Worm (Caenorhabditis elegans): ENCODE results near the gene cif-1.

Gene cif-1

DNA sequence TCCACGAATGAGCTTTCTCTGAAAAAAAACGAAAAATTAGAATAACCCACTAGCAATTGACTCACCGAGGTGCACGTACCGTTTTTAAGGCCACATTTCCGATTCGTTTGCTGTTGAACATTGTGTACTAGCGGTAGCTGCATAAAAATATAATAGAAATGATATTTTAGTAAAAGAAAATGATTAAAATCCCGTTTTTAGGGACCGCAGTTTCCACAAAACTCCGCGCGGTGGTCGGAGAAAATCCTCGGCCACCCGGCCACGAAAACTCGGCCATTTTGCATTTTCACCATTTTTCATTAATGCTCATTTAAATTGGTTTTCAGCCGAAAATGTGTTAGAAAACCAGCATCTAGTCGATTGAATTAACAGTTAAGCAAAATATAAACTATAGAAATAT, 1.8 kb upstream of the cif-1 start, which contains the start of gene yars-2:
Gene yars-2, minus strand, starts transcription at position 249 of the 400 bp plus-strand sequence.
- TF ChIP-seq sma-9 (GFP tag; optimal IDR thresholded peaks at IDR 0.05) (no peak), sma-9 (tag; optimal IDR thresholded peaks at IDR 0.05) (no peak), C34F6.9 (tag; optimal IDR thresholded peaks at IDR 0.05) (peak; percentile 0), egl-27 (tag; optimal IDR thresholded peaks at IDR 0.05) (no peak), nhr-77 (tag; optimal IDR thresholded peaks at IDR 0.05) (no peak), unc-55 (GFP tag; optimal IDR thresholded peaks at IDR 0.05) (peak; percentile 5), lin-13 (GFP tag; optimal IDR thresholded peaks at IDR 0.05) (no peak), ceh-82 (tag; optimal IDR thresholded peaks at IDR 0.05) (no peak), ztf-1 (GFP tag; conservative IDR thresholded peaks at IDR 0.05) (no peak), snpc-4 (tag; optimal IDR thresholded peaks at IDR 0.05) (no peak), aly-2 (tag; optimal IDR thresholded peaks at IDR 0.05) (no peak), fos-1 (tag; optimal IDR thresholded peaks at IDR 0.05) (no peak), lin-39 (tag; optimal IDR thresholded peaks at IDR 0.05) (no peak), peb-1 (tag; optimal IDR thresholded peaks at IDR 0.05) (no peak), ztf-4 (tag; optimal IDR thresholded peaks at IDR 0.05) (no peak), nhr-6 (tag; optimal IDR thresholded peaks at IDR 0.05) (no peak), unc-39 (tag; optimal IDR thresholded peaks at IDR 0.05) (no peak), lsy-2 (tag; optimal IDR thresholded peaks at IDR 0.05) (peak in 1 of 2 experiments; percentile 32), lin-11 (tag; optimal IDR thresholded peaks at IDR 0.05) (no peak), ama-1 (optimal IDR thresholded peaks at IDR 0.05) (no peak), sma-3 (GFP tag; optimal IDR thresholded peaks at IDR 0.05) (peak; percentile 29)

DNA sequence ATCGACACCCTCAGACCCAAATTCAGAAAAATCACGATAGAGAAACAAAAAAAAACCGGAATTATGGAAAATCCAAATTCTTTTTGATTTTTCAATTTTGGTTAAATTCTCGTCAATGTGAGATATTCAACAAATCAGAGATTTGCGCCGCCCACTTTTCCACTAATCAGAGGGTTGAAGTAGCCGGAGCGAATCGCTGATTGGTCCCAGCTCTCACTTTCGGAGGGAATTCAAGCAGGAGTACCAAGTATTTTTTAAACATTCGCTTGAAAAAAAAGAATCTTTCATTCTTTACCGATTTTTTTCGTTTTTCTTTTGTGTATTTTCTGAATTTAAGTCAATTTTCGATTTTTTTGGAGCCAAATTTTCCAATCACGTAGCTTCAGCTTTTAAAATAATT, 4.6 kb downstream of the cif-1 start:
- TF ChIP-seq unc-39 (tag; optimal IDR thresholded peaks at IDR 0.05) (no peak), skn-1 (tag; optimal IDR thresholded peaks at IDR 0.05) (no peak), ZK546.5 (tag; optimal IDR thresholded peaks at IDR 0.05) (no peak), nhr-11 (tag; optimal IDR thresholded peaks at IDR 0.05) (no peak), R02D3.7 (tag; optimal IDR thresholded peaks at IDR 0.05) (no peak), unc-55 (GFP tag; optimal IDR thresholded peaks at IDR 0.05) (no peak), lin-11 (tag; optimal IDR thresholded peaks at IDR 0.05) (no peak), fos-1 (tag; optimal IDR thresholded peaks at IDR 0.05) (no peak), sma-3 (GFP tag; optimal IDR thresholded peaks at IDR 0.05) (no peak), nhr-23 (tag; optimal IDR thresholded peaks at IDR 0.05) (no peak), crh-2 (tag; optimal IDR thresholded peaks at IDR 0.05) (no peak), nhr-25 (tag; optimal IDR thresholded peaks at IDR 0.05) (no peak), C34F6.9 (tag; optimal IDR thresholded peaks at IDR 0.05) (no peak)

DNA sequence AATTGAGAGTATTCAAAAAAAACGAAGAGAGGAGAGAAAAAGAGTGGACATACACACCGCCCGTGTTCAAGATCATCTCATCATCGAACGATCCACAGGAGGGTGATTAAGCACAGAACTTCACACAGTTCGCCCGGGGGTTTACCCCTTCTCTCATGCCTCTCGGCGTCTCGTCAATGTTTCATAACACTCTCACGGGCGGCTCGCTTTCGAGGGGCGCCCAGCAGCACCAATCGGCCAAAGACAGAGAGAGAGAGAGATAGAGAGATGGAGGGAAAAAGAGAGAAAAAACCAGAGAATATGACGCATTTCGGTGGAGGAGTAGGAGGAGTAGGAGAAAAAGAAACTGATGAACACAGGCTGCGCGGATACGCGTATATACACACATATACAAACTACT, 5.4 kb downstream of the cif-1 start:
- TF ChIP-seq ama-1 (optimal IDR thresholded peaks at IDR 0.05), result no peak
- peak; percentile 15 for TF ChIP-seq ztf-4 (tag; optimal IDR thresholded peaks at IDR 0.05)
- TF ChIP-seq nhr-11 (tag; optimal IDR thresholded peaks at IDR 0.05), result no peak
- TF ChIP-seq nhr-10 (tag; optimal IDR thresholded peaks at IDR 0.05), result no peak
- no peak for TF ChIP-seq nhr-237 (tag; optimal IDR thresholded peaks at IDR 0.05)
- TF ChIP-seq mab-5 (tag; optimal IDR thresholded peaks at IDR 0.05), result no peak
- TF ChIP-seq crh-2 (tag; optimal IDR thresholded peaks at IDR 0.05), result peak; percentile 37
- TF ChIP-seq nhr-6 (tag; optimal IDR thresholded peaks at IDR 0.05), result no peak
- peak; percentile 91 for TF ChIP-seq fos-1 (tag; optimal IDR thresholded peaks at IDR 0.05)
- no peak for TF ChIP-seq alr-1 (tag; optimal IDR thresholded peaks at IDR 0.05)
- no peak for TF ChIP-seq snpc-4 (tag; optimal IDR thresholded peaks at IDR 0.05)
- TF ChIP-seq unc-39 (tag; optimal IDR thresholded peaks at IDR 0.05), result no peak
- TF ChIP-seq sma-9 (GFP tag; optimal IDR thresholded peaks at IDR 0.05), result peak; percentile 68
- TF ChIP-seq sma-9 (tag; optimal IDR thresholded peaks at IDR 0.05), result no peak
- TF ChIP-seq nhr-129 (tag; optimal IDR thresholded peaks at IDR 0.05), result peak; percentile 76
- peak; percentile 39 for TF ChIP-seq lin-13 (GFP tag; optimal IDR thresholded peaks at IDR 0.05)
- TF ChIP-seq ztf-11 (tag; optimal IDR thresholded peaks at IDR 0.05), result no peak
- no peak for TF ChIP-seq nhr-77 (tag; optimal IDR thresholded peaks at IDR 0.05)
- no peak for TF ChIP-seq ZK546.5 (tag; optimal IDR thresholded peaks at IDR 0.05)
- TF ChIP-seq unc-62 (GFP tag; optimal IDR thresholded peaks at IDR 0.05), result no peak
- TF ChIP-seq C34F6.9 (tag; optimal IDR thresholded peaks at IDR 0.05), result peak; percentile 60
- TF ChIP-seq peb-1 (tag; optimal IDR thresholded peaks at IDR 0.05), result no peak
- TF ChIP-seq egl-27 (tag; optimal IDR thresholded peaks at IDR 0.05), result no peak
- TF ChIP-seq lin-39 (tag; optimal IDR thresholded peaks at IDR 0.05), result no peak
- TF ChIP-seq mdl-1 (tag; optimal IDR thresholded peaks at IDR 0.05), result no peak
- TF ChIP-seq gmeb-1 (tag; optimal IDR thresholded peaks at IDR 0.05), result no peak
- TF ChIP-seq blmp-1 (tag; optimal IDR thresholded peaks at IDR 0.05; ENCODE audit: insufficient read depth), result no peak
- no peak for TF ChIP-seq dmd-4 (tag; optimal IDR thresholded peaks at IDR 0.05)
- no peak for TF ChIP-seq mbf-1 (tag; optimal IDR thresholded peaks at IDR 0.05)
- TF ChIP-seq F13H6.1 (tag; optimal IDR thresholded peaks at IDR 0.05), result peak; percentile 75
- TF ChIP-seq ceh-82 (tag; optimal IDR thresholded peaks at IDR 0.05), result no peak
- TF ChIP-seq skn-1 (tag; optimal IDR thresholded peaks at IDR 0.05), result no peak
- no peak for TF ChIP-seq aly-2 (tag; optimal IDR thresholded peaks at IDR 0.05)
- TF ChIP-seq lin-11 (tag; optimal IDR thresholded peaks at IDR 0.05), result peak; percentile 8
- TF ChIP-seq nhr-25 (tag; optimal IDR thresholded peaks at IDR 0.05), result peak; percentile 24
- no peak for TF ChIP-seq sem-4 (tag; optimal IDR thresholded peaks at IDR 0.05)
- no peak for TF ChIP-seq elt-1 (tag; optimal IDR thresholded peaks at IDR 0.05)
- no peak for TF ChIP-seq ztf-1 (GFP tag; conservative IDR thresholded peaks at IDR 0.05)
- peak; percentile 10 for TF ChIP-seq Y55F3AM.14 (GFP tag; optimal IDR thresholded peaks at IDR 0.05)
- TF ChIP-seq sma-3 (GFP tag; optimal IDR thresholded peaks at IDR 0.05), result peak; percentile 74
- no peak for TF ChIP-seq ceh-16 (tag; optimal IDR thresholded peaks at IDR 0.05)
- TF ChIP-seq zag-1 (tag; optimal IDR thresholded peaks at IDR 0.05), result peak; percentile 40
- TF ChIP-seq elt-3 (tag; optimal IDR thresholded peaks at IDR 0.05), result no peak

Data from whole organism, L2 larva.